Worm (Caenorhabditis elegans) whole organism, L4 larva: ENCODE data around the gene K01F9.2.

Experiments
- D1046.2 ChIP-seq: fragments of 200-800 bp; sonication (Bioruptor generic); IDR thresholded peaks from 2 replicates; pipeline ENCODE4 v1.3.6; 2022; ENCODE audit warnings: missing genetic modification characterization, missing compliant biosample characterization
- F37D6.2 ChIP-seq: sonication (generic microtip); optimal IDR thresholded peaks from 2 replicates; lab custom pipeline; 2016; ENCODE audit warnings: mild to moderate bottlenecking, missing genetic modification characterization, missing compliant biosample characterization
- F49E8.2 ChIP-seq: sonication (generic microtip); optimal IDR thresholded peaks from 2 replicates; lab custom pipeline; 2016; ENCODE audit warnings: missing compliant biosample characterization, mild to moderate bottlenecking, missing genetic modification characterization, borderline replicate concordance
- R02D3.7 ChIP-seq: fragments of 150-350 bp; sonication (generic microtip); optimal IDR thresholded peaks from 3 replicates; lab custom pipeline; 2014; ENCODE audit warnings: missing biosample characterization, missing genetic modification characterization
- T20F7.1 ChIP-seq: fragments of 200-800 bp; sonication (Bioruptor generic); optimal IDR thresholded peaks from 2 replicates; lab custom pipeline; 2018; ENCODE audit warnings: mild to moderate bottlenecking, missing genetic modification characterization, missing compliant biosample characterization
- Y5F2A.4 ChIP-seq: fragments of 200-800 bp; sonication (Bioruptor generic); optimal IDR thresholded peaks from 2 replicates; lab custom pipeline; 2018; ENCODE audit warnings: mild to moderate bottlenecking, missing genetic modification characterization, missing compliant biosample characterization
- ZK337.2 ChIP-seq: fragments of 200-800 bp; sonication (Bioruptor generic); IDR thresholded peaks from 2 replicates; pipeline ENCODE4 v1.3.6; 2022; ENCODE audit warnings: missing genetic modification reagents, missing genetic modification characterization, missing compliant biosample characterization
- aly-2 ChIP-seq: sonication (generic microtip); optimal IDR thresholded peaks from 2 replicates; lab custom pipeline; 2018; ENCODE audit warnings: missing biosample characterization, missing genetic modification characterization
- ama-1 ChIP-seq: fragments of 150-350 bp; optimal IDR thresholded peaks from 2 replicates; lab custom pipeline; 2014; ENCODE audit warnings: inconsistent platforms, mixed read lengths
- attf-4 ChIP-seq: sonication (generic microtip); optimal IDR thresholded peaks from 3 replicates; lab custom pipeline; 2017; ENCODE audit warnings: missing biosample characterization, missing genetic modification characterization
- ceh-62 ChIP-seq: sonication (generic microtip); optimal IDR thresholded peaks from 2 replicates; lab custom pipeline; 2017; ENCODE audit warnings: missing biosample characterization, missing genetic modification characterization
- ces-1 ChIP-seq: fragments of 150-350 bp; sonication (generic microtip); optimal IDR thresholded peaks from 4 replicates; lab custom pipeline; 2014; ENCODE audit warnings: missing biosample characterization, missing genetic modification reagents, missing genetic modification characterization
- ctbp-1 ChIP-seq: fragments of 200-800 bp; sonication (Bioruptor generic); IDR thresholded peaks from 2 replicates; pipeline ENCODE4 v1.3.6; 2022; ENCODE audit warnings: missing genetic modification reagents, missing genetic modification characterization, missing compliant biosample characterization
- daf-12 ChIP-seq: fragments of 150-350 bp; optimal IDR thresholded peaks from 2 replicates; lab custom pipeline; 2014; ENCODE audit warnings: missing biosample characterization, missing genetic modification reagents, missing genetic modification characterization
- daf-8 ChIP-seq: fragments of 200-800 bp; sonication (Bioruptor generic); IDR thresholded peaks from 2 replicates; pipeline ENCODE4 v1.3.6; 2022; ENCODE audit warnings: missing genetic modification characterization, missing compliant biosample characterization
- dmd-8 ChIP-seq: fragments of 200-800 bp; sonication (Bioruptor generic); IDR thresholded peaks from 2 replicates; pipeline ENCODE4 v1.3.6; 2022; ENCODE audit warnings: missing genetic modification characterization, missing compliant biosample characterization
- dve-1 ChIP-seq: sonication (generic microtip); optimal IDR thresholded peaks from 2 replicates; lab custom pipeline; 2017; ENCODE audit warnings: antibody characterized with exemption, mild to moderate bottlenecking, missing genetic modification characterization, missing compliant biosample characterization; ENCODE audit not compliant: insufficient read depth
- fkh-10 ChIP-seq: fragments of 150-350 bp; optimal IDR thresholded peaks from 2 replicates; lab custom pipeline; 2014; ENCODE audit warnings: missing biosample characterization, missing genetic modification reagents, missing genetic modification characterization
- gei-8 ChIP-seq: fragments of 200-800 bp; sonication (Bioruptor generic); optimal IDR thresholded peaks from 2 replicates; lab custom pipeline; 2018; ENCODE audit warnings: mild to moderate bottlenecking, missing genetic modification characterization, missing compliant biosample characterization
- hlh-30 ChIP-seq: sonication (generic microtip); optimal IDR thresholded peaks from 2 replicates; lab custom pipeline; 2017; ENCODE audit warnings: antibody characterized with exemption, mild to moderate bottlenecking, missing genetic modification characterization, missing compliant biosample characterization; ENCODE audit not compliant: insufficient read depth
- lin-13 ChIP-seq: fragments of 150-350 bp; optimal IDR thresholded peaks from 2 replicates; lab custom pipeline; 2014; ENCODE audit warnings: missing biosample characterization, missing genetic modification reagents, missing genetic modification characterization
- lin-15B ChIP-seq: fragments of 150-350 bp; sonication (generic microtip); optimal IDR thresholded peaks from 3 replicates; lab custom pipeline; 2014; ENCODE audit warnings: missing biosample characterization, missing genetic modification characterization
- lin-39 ChIP-seq: fragments of 150-350 bp; optimal IDR thresholded peaks from 2 replicates; lab custom pipeline; 2014; ENCODE audit warnings: missing biosample characterization, missing genetic modification reagents, missing genetic modification characterization
- madf-5 ChIP-seq, 2 experiments: fragments of 200-800 bp; sonication (Bioruptor generic); IDR thresholded peaks; 2 replicates each; pipeline ENCODE4 v1.3.6; 2022; ENCODE audit warnings: missing compliant biosample characterization in 2 of 2, missing genetic modification characterization in 2 of 2
- mdt-29 ChIP-seq: fragments of 200-800 bp; sonication (Bioruptor generic); IDR thresholded peaks from 2 replicates; pipeline ENCODE4 v1.3.6; 2022; ENCODE audit warnings: missing genetic modification reagents, missing genetic modification characterization, missing compliant biosample characterization
- mep-1 ChIP-seq: fragments of 150-350 bp; sonication (generic microtip); optimal IDR thresholded peaks from 3 replicates; lab custom pipeline; 2014; ENCODE audit warnings: missing biosample characterization, missing genetic modification characterization
- mes-2 ChIP-seq: sonication (generic microtip); optimal IDR thresholded peaks from 2 replicates; lab custom pipeline; 2016; ENCODE audit warnings: missing genotype, mild to moderate bottlenecking, missing genetic modification characterization, missing compliant biosample characterization; ENCODE audit not compliant: poor library complexity, severe bottlenecking
- mxl-2 ChIP-seq: fragments of 200-800 bp; sonication (Bioruptor generic); conservative IDR thresholded peaks from 2 replicates; pipeline ENCODE4 v1.3.6; 2022; ENCODE audit warnings: missing genetic modification reagents, missing genetic modification characterization, missing compliant biosample characterization
- nhr-10 ChIP-seq: fragments of 150-350 bp; optimal IDR thresholded peaks from 2 replicates; lab custom pipeline; 2014; ENCODE audit warnings: missing biosample characterization, missing genetic modification characterization
- nhr-237 ChIP-seq: sonication (generic microtip); optimal IDR thresholded peaks from 2 replicates; lab custom pipeline; 2017; ENCODE audit warnings: missing biosample characterization, missing genetic modification characterization
- nhr-28 ChIP-seq: fragments of 150-350 bp; optimal IDR thresholded peaks from 2 replicates; lab custom pipeline; 2014; ENCODE audit warnings: missing biosample characterization, missing genetic modification characterization
- nhr-42 ChIP-seq: fragments of 200-800 bp; sonication (Bioruptor generic); IDR thresholded peaks from 2 replicates; pipeline ENCODE4 v1.3.6; 2022; ENCODE audit warnings: missing genetic modification characterization, missing compliant biosample characterization
- nhr-48 ChIP-seq: sonication (generic microtip); optimal IDR thresholded peaks from 2 replicates; lab custom pipeline; 2016; ENCODE audit warnings: mild to moderate bottlenecking, missing genetic modification characterization, missing compliant biosample characterization
- nhr-6 ChIP-seq: fragments of 150-350 bp; optimal IDR thresholded peaks from 2 replicates; lab custom pipeline; 2014; ENCODE audit warnings: missing biosample characterization, missing genetic modification characterization
- nhr-77 ChIP-seq: fragments of 150-350 bp; optimal IDR thresholded peaks from 2 replicates; lab custom pipeline; 2014; ENCODE audit warnings: missing biosample characterization, missing genetic modification characterization
- pha-4 ChIP-seq, 2 experiments: fragments of 150-350 bp in 1 of 2; fragments of 200-800 bp in 1 of 2; sonication (Bioruptor generic) in 1 of 2; IDR thresholded peaks in 1 of 2; optimal IDR thresholded peaks in 1 of 2; 2 replicates each; pipeline versions ENCODE4 v1.3.6 to Lab custom; 2014 to 2022; ENCODE audit warnings: missing genetic modification characterization in 2 of 2, missing genetic modification reagents in 2 of 2, missing biosample characterization in 1 of 2, missing compliant biosample characterization in 1 of 2
- rbr-2 ChIP-seq: sonication (generic microtip); optimal IDR thresholded peaks from 2 replicates; lab custom pipeline; 2016; ENCODE audit warnings: missing genotype, missing genetic modification characterization, missing compliant biosample characterization
- saeg-2 ChIP-seq: fragments of 200-800 bp; sonication (Bioruptor generic); IDR thresholded peaks from 2 replicates; pipeline ENCODE4 v1.3.6; 2022; ENCODE audit warnings: missing genetic modification reagents, missing genetic modification characterization, missing compliant biosample characterization
- sdz-12 ChIP-seq: fragments of 200-800 bp; sonication (Bioruptor generic); optimal IDR thresholded peaks from 2 replicates; lab custom pipeline; 2018; ENCODE audit warnings: mild to moderate bottlenecking, missing genetic modification characterization, missing compliant biosample characterization
- skn-1 ChIP-seq: fragments of 150-350 bp; optimal IDR thresholded peaks from 2 replicates; lab custom pipeline; 2014; ENCODE audit warnings: missing biosample characterization, missing genetic modification characterization
- snpc-1.2 ChIP-seq: fragments of 200-800 bp; sonication (Bioruptor generic); IDR thresholded peaks from 2 replicates; pipeline ENCODE4 v1.3.6; 2022; ENCODE audit warnings: missing genetic modification reagents, missing genetic modification characterization, missing compliant biosample characterization
- snpc-4 ChIP-seq: fragments of 150-350 bp; optimal IDR thresholded peaks from 2 replicates; lab custom pipeline; 2014; ENCODE audit warnings: missing biosample characterization, missing genetic modification characterization
- unc-130 ChIP-seq: sonication (generic microtip); optimal IDR thresholded peaks from 2 replicates; lab custom pipeline; 2016; ENCODE audit warnings: missing genetic modification reagents, missing genetic modification characterization, missing compliant biosample characterization
- unc-39 ChIP-seq: sonication (generic microtip); optimal IDR thresholded peaks from 2 replicates; lab custom pipeline; 2017; ENCODE audit warnings: missing biosample characterization, missing genetic modification characterization
- unc-62 ChIP-seq, 3 experiments: fragments of 150-350 bp in 1 of 3; sonication (generic microtip); optimal IDR thresholded peaks in 2 of 3; peaks in 1 of 3; 1 replicate in 1 of 3; 2 replicates in 2 of 3; lab custom pipeline; 2014 to 2017; ENCODE audit warnings: missing biosample characterization in 3 of 3, missing genetic modification characterization in 3 of 3, missing genetic modification reagents in 3 of 3, missing genotype in 1 of 3
- vab-7 ChIP-seq: fragments of 200-800 bp; sonication (Bioruptor generic); IDR thresholded peaks from 2 replicates; pipeline ENCODE4 v1.3.6; 2022; ENCODE audit warnings: missing genetic modification reagents, missing genetic modification characterization, missing compliant biosample characterization
- zag-1 ChIP-seq: fragments of 150-350 bp; optimal IDR thresholded peaks from 2 replicates; lab custom pipeline; 2014; ENCODE audit warnings: missing biosample characterization, missing genetic modification characterization
- zfp-2 ChIP-seq: sonication (generic microtip); optimal IDR thresholded peaks from 2 replicates; lab custom pipeline; 2016; ENCODE audit warnings: mild to moderate bottlenecking, missing genetic modification characterization, missing compliant biosample characterization
- zip-11 ChIP-seq: fragments of 200-800 bp; sonication (Bioruptor generic); IDR thresholded peaks from 2 replicates; pipeline ENCODE4 v1.3.6; 2022; ENCODE audit warnings: missing genetic modification characterization, missing compliant biosample characterization
- zip-2 ChIP-seq: fragments of 150-350 bp; optimal IDR thresholded peaks from 2 replicates; lab custom pipeline; 2014; ENCODE audit warnings: missing biosample characterization, missing genetic modification characterization

K01F9.2 gene

ce11 chrIII:8887184-8887801 is 10.4 kb upstream of the K01F9.2 start, which contains the start of gene famh-136 (continued):
- TF ChIP-seq lin-39 (tag; lab: Kevin White, UChicago) (no peak), snpc-4 (tag; lab: Kevin White, UChicago) (no peak), rbr-2 (tag; lab: Kevin White, UChicago) (peak; percentile 86), T20F7.1 (GFP tag; lab: Kevin White, UChicago) (peak; percentile 82), pha-4 (GFP tag; IDR thresholded peaks at IDR 0.05; lab: Robert Waterston, UW) (peak; percentile 76), pha-4 (tag; optimal IDR thresholded peaks at IDR 0.05; lab: Kevin White, UChicago) (peak; percentile 89), aly-2 (no peak), mep-1 (peak; percentile 95), daf-12 (tag; lab: Kevin White, UChicago) (no peak), nhr-42 (peak; percentile 64; the same call in 1 of the 2 replicates), D1046.2 (GFP tag; lab: Robert Waterston, UW) (0 out of 2 replicates have a peak, but pooled peaks have one; percentile 11), zfp-2 (tag; lab: Kevin White, UChicago) (no peak), ceh-62 (tag; lab: Kevin White, UChicago) (no peak), ces-1 (no peak), mxl-2 (GFP tag; lab: Robert Waterston, UW) (no peak), lin-13 (GFP tag; lab: Kevin White, UChicago) (peak; percentile 83), daf-8 (GFP tag; lab: Robert Waterston, UW) (no peak), nhr-28 (tag; lab: Kevin White, UChicago) (peak; percentile 82), nhr-77 (tag; lab: Kevin White, UChicago) (peak; percentile 90), unc-39 (tag; lab: Kevin White, UChicago) (no peak), sdz-12 (GFP tag; lab: Kevin White, UChicago) (no peak), nhr-6 (tag; lab: Kevin White, UChicago) (peak; percentile 65), nhr-237 (tag; lab: Kevin White, UChicago) (no peak), zip-11 (GFP tag; lab: Robert Waterston, UW) (no peak), zip-2 (peak; percentile 52), attf-4 (no peak), skn-1 (tag; lab: Kevin White, UChicago) (no peak), saeg-2 (GFP tag; lab: Robert Waterston, UW) (0 out of 2 replicates have a peak, but pooled peaks have one; percentile 56), dve-1 (peak; percentile 98), ZK337.2 (no peak), hlh-30 (tag; lab: Kevin White, UChicago) (peak; percentile 80), gei-8 (GFP tag; lab: Kevin White, UChicago) (no peak), dmd-8 (GFP tag; lab: Robert Waterston, UW) (no peak), snpc-1.2 (GFP tag; lab: Robert Waterston, UW) (no peak), zag-1 (tag; lab: Kevin White, UChicago) (no peak), Y5F2A.4 (no peak), unc-62 (GFP tag; optimal IDR thresholded peaks at IDR 0.05 in 1 of 2; lab: Kevin White, UChicago) (peak in 1 of 2 experiments; percentile 99), unc-62 (tag; optimal IDR thresholded peaks at IDR 0.05; lab: Kevin White, UChicago) (no peak), R02D3.7 (no peak), F49E8.2 (tag; lab: Kevin White, UChicago) (peak; percentile 11), mdt-29 (GFP tag; lab: Robert Waterston, UW) (peak; percentile 60; the same call in 1 of the 2 replicates), unc-130 (GFP tag; lab: Kevin White, UChicago) (peak; percentile 43), nhr-48 (peak; percentile 79), mes-2 (tag; lab: Kevin White, UChicago) (peak; percentile 85), ama-1 (lab: Kevin White, UChicago) (no peak), madf-5 (GFP tag; IDR thresholded peaks at IDR 0.05; lab: Robert Waterston, UW) (no peak), F37D6.2 (tag; lab: Kevin White, UChicago) (peak; percentile 72), ctbp-1 (GFP tag; lab: Robert Waterston, UW) (peak; percentile 80), vab-7 (GFP tag; lab: Robert Waterston, UW) (no peak), fkh-10 (peak; percentile 37), nhr-10 (tag; lab: Kevin White, UChicago) (no peak), lin-15B (tag; lab: Kevin White, UChicago) (no peak)
